Worm (Caenorhabditis elegans) whole organism, L2 larva: ENCODE results near the gene xpo-1.

Experiments
- C34F6.9 ChIP-seq: fragments of 150-350 bp; optimal IDR thresholded peaks from 2 replicates; lab custom pipeline; 2014; ENCODE audit warnings: missing biosample characterization, missing genetic modification characterization
- R02D3.7 ChIP-seq: fragments of 150-350 bp; optimal IDR thresholded peaks from 2 replicates; lab custom pipeline; 2014; ENCODE audit warnings: missing biosample characterization, missing genetic modification characterization
- Y55F3AM.14 ChIP-seq: fragments of 200-800 bp; sonication (Bioruptor generic); optimal IDR thresholded peaks from 2 replicates; lab custom pipeline; 2018; ENCODE audit warnings: mild to moderate bottlenecking, missing genetic modification characterization, missing compliant biosample characterization
- ama-1 ChIP-seq: fragments of 150-350 bp; optimal IDR thresholded peaks from 2 replicates; lab custom pipeline; 2018; ENCODE audit warnings: inconsistent platforms
- blmp-1 ChIP-seq: sonication (generic microtip); optimal IDR thresholded peaks from 2 replicates; lab custom pipeline; 2017; ENCODE audit warnings: missing genetic modification characterization, mild to moderate bottlenecking, missing compliant biosample characterization, antibody characterized with exemption, moderate library complexity; ENCODE audit not compliant: insufficient read depth
- ceh-82 ChIP-seq: fragments of 150-350 bp; optimal IDR thresholded peaks from 2 replicates; lab custom pipeline; 2014; ENCODE audit warnings: missing biosample characterization, missing genetic modification characterization
- crh-2 ChIP-seq: sonication (generic microtip); optimal IDR thresholded peaks from 2 replicates; lab custom pipeline; 2017; ENCODE audit warnings: missing biosample characterization, missing genetic modification characterization
- dmd-4 ChIP-seq: sonication (generic microtip); optimal IDR thresholded peaks from 2 replicates; lab custom pipeline; 2017; ENCODE audit warnings: missing biosample characterization, missing genetic modification characterization
- elt-1 ChIP-seq: fragments of 150-350 bp; optimal IDR thresholded peaks from 2 replicates; lab custom pipeline; 2014; ENCODE audit warnings: missing biosample characterization, missing genetic modification characterization
- fos-1 ChIP-seq: fragments of 150-350 bp; optimal IDR thresholded peaks from 2 replicates; lab custom pipeline; 2014; ENCODE audit warnings: missing biosample characterization, missing genetic modification characterization
- gmeb-1 ChIP-seq: fragments of 150-350 bp; optimal IDR thresholded peaks from 2 replicates; lab custom pipeline; 2014; ENCODE audit warnings: missing biosample characterization, missing genetic modification characterization
- lin-11 ChIP-seq: fragments of 150-350 bp; sonication (generic microtip); optimal IDR thresholded peaks from 2 replicates; lab custom pipeline; 2014; ENCODE audit warnings: missing biosample characterization, missing genetic modification characterization, inconsistent platforms, mixed read lengths
- lin-13 ChIP-seq: fragments of 150-350 bp; optimal IDR thresholded peaks from 2 replicates; lab custom pipeline; 2014; ENCODE audit warnings: missing biosample characterization, missing genetic modification reagents, missing genetic modification characterization
- lin-39 ChIP-seq: fragments of 150-350 bp; optimal IDR thresholded peaks from 2 replicates; lab custom pipeline; 2014; ENCODE audit warnings: missing biosample characterization, missing genetic modification reagents, missing genetic modification characterization
- lsy-2 ChIP-seq, 2 experiments: fragments of 150-350 bp in 1 of 2; sonication (generic microtip) in 1 of 2; optimal IDR thresholded peaks; 2 replicates each; lab custom pipeline; 2014 to 2017; ENCODE audit warnings: missing biosample characterization in 2 of 2, missing genetic modification characterization in 2 of 2
- mdl-1 ChIP-seq, 2 experiments: fragments of 150-350 bp in 1 of 2; sonication (generic microtip) in 1 of 2; optimal IDR thresholded peaks; 2 replicates each; lab custom pipeline; 2017; ENCODE audit warnings: missing biosample characterization in 2 of 2, missing genetic modification characterization in 2 of 2
- nhr-11 ChIP-seq: fragments of 150-350 bp; optimal IDR thresholded peaks from 2 replicates; lab custom pipeline; 2014; ENCODE audit warnings: missing biosample characterization, missing genetic modification characterization
- nhr-129 ChIP-seq: fragments of 150-350 bp; optimal IDR thresholded peaks from 2 replicates; lab custom pipeline; 2014; ENCODE audit warnings: missing biosample characterization, missing genetic modification characterization
- nhr-21 ChIP-seq: fragments of 150-350 bp; optimal IDR thresholded peaks from 2 replicates; lab custom pipeline; 2014; ENCODE audit warnings: missing biosample characterization, missing genetic modification characterization
- nhr-25 ChIP-seq: fragments of 150-350 bp; sonication (generic microtip); optimal IDR thresholded peaks from 3 replicates; lab custom pipeline; 2014; ENCODE audit warnings: missing biosample characterization, missing genetic modification characterization
- nhr-77 ChIP-seq: fragments of 150-350 bp; optimal IDR thresholded peaks from 2 replicates; lab custom pipeline; 2014; ENCODE audit warnings: missing biosample characterization, missing genetic modification characterization
- peb-1 ChIP-seq: fragments of 150-350 bp; optimal IDR thresholded peaks from 2 replicates; lab custom pipeline; 2014; ENCODE audit warnings: missing biosample characterization, missing genetic modification characterization
- sma-3 ChIP-seq: sonication (generic microtip); optimal IDR thresholded peaks from 2 replicates; lab custom pipeline; 2016; ENCODE audit warnings: missing genetic modification reagents, missing genetic modification characterization, missing compliant biosample characterization
- sma-9 ChIP-seq, 2 experiments: fragments of 150-350 bp in 1 of 2; sonication (generic microtip) in 1 of 2; optimal IDR thresholded peaks; 2 replicates each; lab custom pipeline; 2014 to 2016; ENCODE audit warnings: missing genetic modification characterization in 2 of 2, mild to moderate bottlenecking in 1 of 2, missing biosample characterization in 1 of 2, missing compliant biosample characterization in 1 of 2, missing genetic modification reagents in 1 of 2, moderate library complexity in 1 of 2
- snpc-4 ChIP-seq: fragments of 150-350 bp; optimal IDR thresholded peaks from 2 replicates; lab custom pipeline; 2014; ENCODE audit warnings: missing biosample characterization, missing genetic modification characterization
- unc-39 ChIP-seq: fragments of 150-350 bp; optimal IDR thresholded peaks from 2 replicates; lab custom pipeline; 2014; ENCODE audit warnings: missing biosample characterization, missing genetic modification characterization
- unc-55 ChIP-seq: fragments of 150-350 bp; sonication (generic microtip); optimal IDR thresholded peaks from 3 replicates; lab custom pipeline; 2014; ENCODE audit warnings: missing biosample characterization, missing genetic modification reagents, missing genetic modification characterization
- zag-1 ChIP-seq: fragments of 150-350 bp; optimal IDR thresholded peaks from 2 replicates; lab custom pipeline; 2014; ENCODE audit warnings: missing biosample characterization, missing genetic modification characterization
- ztf-1 ChIP-seq: fragments of 200-800 bp; sonication (Bioruptor generic); conservative IDR thresholded peaks from 2 replicates; pipeline ENCODE4 v1.3.6; 2022; ENCODE audit warnings: missing genetic modification characterization, missing compliant biosample characterization
- ztf-11 ChIP-seq: sonication (generic microtip); optimal IDR thresholded peaks from 2 replicates; lab custom pipeline; 2017; ENCODE audit warnings: missing biosample characterization, missing genetic modification characterization

Gene xpo-1

ce11 chrV:7803563-7803962 is 1.3 kb upstream of the xpo-1 start:
- no peak for TF ChIP-seq nhr-21
- TF ChIP-seq Y55F3AM.14 (GFP tag; lab: Kevin White, UChicago): no peak
- no peak for TF ChIP-seq ztf-1 (GFP tag; lab: Robert Waterston, UW)
- TF ChIP-seq zag-1 (tag; lab: Kevin White, UChicago): no peak
- no peak for TF ChIP-seq ceh-82 (tag; lab: Kevin White, UChicago)
- no peak for TF ChIP-seq dmd-4 (tag; lab: Kevin White, UChicago)
- no peak for TF ChIP-seq blmp-1 (tag; lab: Kevin White, UChicago)
- no peak for TF ChIP-seq lin-11
- TF ChIP-seq unc-39 (tag; lab: Kevin White, UChicago): no peak
- no peak for TF ChIP-seq nhr-11 (tag; lab: Kevin White, UChicago)
- TF ChIP-seq mdl-1 (tag; optimal IDR thresholded peaks at IDR 0.05; lab: Kevin White, UChicago): no peak
- no peak for TF ChIP-seq nhr-129 (tag; lab: Kevin White, UChicago)
- TF ChIP-seq, all 48 proteins: peak for 0

ce11 chrV:7804064-7804800 is 632 bp upstream of the xpo-1 start, which contains the start of gene uvs-1:
Gene uvs-1 (minus strand): TSS chrV:7804208.
- TF ChIP-seq lin-39 (tag; lab: Kevin White, UChicago): no peak
- peak; percentile 6 for TF ChIP-seq gmeb-1 (tag; lab: Kevin White, UChicago)
- no peak for TF ChIP-seq ama-1 (lab: Kevin White, UChicago)
- no peak for TF ChIP-seq elt-1 (tag; lab: Kevin White, UChicago)
- peak; percentile 68 for TF ChIP-seq C34F6.9 (tag; lab: Kevin White, UChicago)
- TF ChIP-seq sma-3: peak; percentile 37
- peak; percentile 29 for TF ChIP-seq crh-2 (tag; lab: Kevin White, UChicago)
- peak; percentile 45 for TF ChIP-seq fos-1 (tag; lab: Kevin White, UChicago)
- TF ChIP-seq nhr-25: peak; percentile 23
- no peak for TF ChIP-seq peb-1
- TF ChIP-seq unc-55: peak; percentile 69
- peak; percentile 73 for TF ChIP-seq nhr-129 (tag; lab: Kevin White, UChicago)
- peak; percentile 18 for TF ChIP-seq sma-9 (GFP tag; optimal IDR thresholded peaks at IDR 0.05; lab: Kevin White, UChicago)
- TF ChIP-seq sma-9 (tag; optimal IDR thresholded peaks at IDR 0.05; lab: Kevin White, UChicago): no peak
- peak in 1 of 2 experiments; percentile 19 for TF ChIP-seq lsy-2 (tag; optimal IDR thresholded peaks at IDR 0.05; lab: Kevin White, UChicago)

ce11 chrV:7806629-7807028 is 1.8 kb downstream of the xpo-1 start:
- TF ChIP-seq gmeb-1 (tag; lab: Kevin White, UChicago) (no peak), R02D3.7 (tag; lab: Kevin White, UChicago) (no peak), ama-1 (lab: Kevin White, UChicago) (peak; percentile 17), mdl-1 (tag; optimal IDR thresholded peaks at IDR 0.05; lab: Kevin White, UChicago) (no peak), sma-3 (no peak), lin-39 (tag; lab: Kevin White, UChicago) (no peak)

DNA sequence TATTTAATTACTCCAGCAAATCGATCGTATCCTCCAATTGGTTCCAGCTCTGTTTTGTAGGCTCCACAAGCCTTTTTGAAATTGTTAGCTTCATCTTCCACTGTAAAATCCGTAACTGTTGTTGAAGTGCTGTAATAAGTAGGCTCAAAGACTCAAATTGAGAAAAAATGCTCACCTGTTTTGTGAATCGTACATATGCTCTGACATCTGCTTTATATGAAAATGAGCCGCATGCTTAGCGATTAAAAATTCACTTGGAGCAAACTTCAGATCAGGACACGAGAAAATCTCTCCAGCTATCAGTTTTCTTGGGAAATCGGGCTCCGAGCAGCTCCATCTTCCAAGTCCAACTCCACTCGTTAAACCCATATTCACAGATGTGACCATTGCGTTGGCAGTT is 3.6 kb downstream of the xpo-1 start:
- TF ChIP-seq sma-9 (GFP tag; optimal IDR thresholded peaks at IDR 0.05; lab: Kevin White, UChicago): no peak
- no peak for TF ChIP-seq sma-9 (tag; optimal IDR thresholded peaks at IDR 0.05; lab: Kevin White, UChicago)
- TF ChIP-seq lin-39 (tag; lab: Kevin White, UChicago): no peak
- no peak for TF ChIP-seq gmeb-1 (tag; lab: Kevin White, UChicago)
- TF ChIP-seq R02D3.7 (tag; lab: Kevin White, UChicago): no peak
- TF ChIP-seq elt-1 (tag; lab: Kevin White, UChicago): no peak
- no peak for TF ChIP-seq unc-39 (tag; lab: Kevin White, UChicago)
- no peak for TF ChIP-seq C34F6.9 (tag; lab: Kevin White, UChicago)
- TF ChIP-seq nhr-25: no peak
- no peak for TF ChIP-seq lin-13
- no peak for TF ChIP-seq snpc-4 (tag; lab: Kevin White, UChicago)
- TF ChIP-seq nhr-77 (tag; lab: Kevin White, UChicago): no peak
- no peak for TF ChIP-seq zag-1 (tag; lab: Kevin White, UChicago)
- no peak for TF ChIP-seq ceh-82 (tag; lab: Kevin White, UChicago)
- no peak for TF ChIP-seq ztf-11 (tag; lab: Kevin White, UChicago)
